Worm (Caenorhabditis elegans) whole organism, late embryonic: ENCODE measurements around the gene F47B10.8.

ENCODE experiments used
- C38D4.7 ChIP-seq: fragments of 200-800 bp; sonication (Bioruptor generic); optimal IDR thresholded peaks from 2 replicates; lab custom pipeline; 2018; ENCODE audit warnings: mild to moderate bottlenecking, missing genetic modification characterization, moderate library complexity, missing compliant biosample characterization
- F13H6.1 ChIP-seq: sonication (generic microtip); optimal IDR thresholded peaks from 2 replicates; lab custom pipeline; 2016; ENCODE audit warnings: missing genetic modification characterization, missing compliant biosample characterization
- T23F11.4 ChIP-seq: fragments of 200-800 bp; sonication (Bioruptor generic); optimal IDR thresholded peaks from 2 replicates; lab custom pipeline; 2018; ENCODE audit warnings: mild to moderate bottlenecking, missing genetic modification characterization, missing compliant biosample characterization
- Y22D7AL.16 ChIP-seq: sonication (generic microtip); optimal IDR thresholded peaks from 2 replicates; lab custom pipeline; 2016; ENCODE audit warnings: missing genetic modification characterization, missing compliant biosample characterization
- ahr-1 ChIP-seq: sonication (generic microtip); optimal IDR thresholded peaks from 2 replicates; lab custom pipeline; 2016; ENCODE audit warnings: missing genetic modification characterization, missing compliant biosample characterization
- ama-1 ChIP-seq: fragments of 150-350 bp; optimal IDR thresholded peaks from 2 replicates; lab custom pipeline; 2014
- ceh-14 ChIP-seq: sonication (generic microtip); optimal IDR thresholded peaks from 2 replicates; lab custom pipeline; 2016; ENCODE audit warnings: missing genotype, missing genetic modification characterization, missing compliant biosample characterization
- ceh-19 ChIP-seq: fragments of 200-800 bp; sonication (Bioruptor generic); optimal IDR thresholded peaks from 2 replicates; lab custom pipeline; 2018; ENCODE audit warnings: mild to moderate bottlenecking, missing genetic modification characterization, missing compliant biosample characterization
- ceh-24 ChIP-seq: sonication (generic microtip); optimal IDR thresholded peaks from 2 replicates; lab custom pipeline; 2016; ENCODE audit warnings: mild to moderate bottlenecking, missing genetic modification characterization, missing compliant biosample characterization
- ceh-30 ChIP-seq: fragments of 150-350 bp; optimal IDR thresholded peaks from 2 replicates; lab custom pipeline; 2014; ENCODE audit warnings: missing biosample characterization, missing genetic modification characterization
- ceh-31 ChIP-seq: sonication (generic microtip); optimal IDR thresholded peaks from 2 replicates; lab custom pipeline; 2016; ENCODE audit warnings: missing genetic modification characterization, missing compliant biosample characterization
- ceh-34 ChIP-seq: sonication (generic microtip); optimal IDR thresholded peaks from 2 replicates; lab custom pipeline; 2016; ENCODE audit warnings: mild to moderate bottlenecking, missing genetic modification characterization, missing compliant biosample characterization
- ceh-48 ChIP-seq: sonication (generic microtip); optimal IDR thresholded peaks from 2 replicates; lab custom pipeline; 2016; ENCODE audit warnings: missing genetic modification characterization, inconsistent platforms, missing compliant biosample characterization
- ceh-6 ChIP-seq: fragments of 200-800 bp; sonication (Bioruptor generic); optimal IDR thresholded peaks from 2 replicates; lab custom pipeline; 2018; ENCODE audit warnings: mild to moderate bottlenecking, missing genetic modification characterization, missing compliant biosample characterization
- dve-1 ChIP-seq: sonication (generic microtip); optimal IDR thresholded peaks from 2 replicates; lab custom pipeline; 2017; ENCODE audit warnings: antibody characterized with exemption, mild to moderate bottlenecking, missing genetic modification characterization, missing compliant biosample characterization
- elt-2 ChIP-seq: sonication (generic microtip); optimal IDR thresholded peaks from 2 replicates; lab custom pipeline; 2016; ENCODE audit warnings: missing genetic modification reagents, missing genetic modification characterization, missing compliant biosample characterization
- fax-1 ChIP-seq: sonication (generic microtip); optimal IDR thresholded peaks from 2 replicates; lab custom pipeline; 2016; ENCODE audit warnings: missing genotype, missing genetic modification characterization, missing compliant biosample characterization
- fkh-10 ChIP-seq: fragments of 150-350 bp; optimal IDR thresholded peaks from 2 replicates; lab custom pipeline; 2014; ENCODE audit warnings: missing biosample characterization, missing genetic modification reagents, missing genetic modification characterization
- hlh-13 ChIP-seq: fragments of 200-800 bp; sonication (Bioruptor generic); optimal IDR thresholded peaks from 2 replicates; lab custom pipeline; 2018; ENCODE audit warnings: mild to moderate bottlenecking, missing genetic modification characterization, missing compliant biosample characterization
- madf-2 ChIP-seq: sonication (generic microtip); optimal IDR thresholded peaks from 2 replicates; lab custom pipeline; 2017; ENCODE audit warnings: missing genetic modification characterization, missing compliant biosample characterization
- nhr-11 ChIP-seq: fragments of 150-350 bp; optimal IDR thresholded peaks from 2 replicates; lab custom pipeline; 2014; ENCODE audit warnings: missing biosample characterization, missing genetic modification characterization
- npax-4 ChIP-seq: sonication (generic microtip); optimal IDR thresholded peaks from 2 replicates; lab custom pipeline; 2016; ENCODE audit warnings: missing genetic modification characterization, missing compliant biosample characterization
- pax-1 ChIP-seq: fragments of 150-350 bp; optimal IDR thresholded peaks from 2 replicates; lab custom pipeline; 2014; ENCODE audit warnings: missing biosample characterization, missing genetic modification characterization
- ref-2 ChIP-seq: sonication (generic microtip); optimal IDR thresholded peaks from 2 replicates; lab custom pipeline; 2016; ENCODE audit warnings: missing genetic modification characterization, missing compliant biosample characterization
- sdc-2 ChIP-seq: sonication (generic microtip); optimal IDR thresholded peaks from 2 replicates; lab custom pipeline; 2016; ENCODE audit warnings: missing genotype, missing genetic modification characterization, missing compliant biosample characterization
- syd-9 ChIP-seq: sonication (generic microtip); optimal IDR thresholded peaks from 2 replicates; lab custom pipeline; 2016; ENCODE audit warnings: mild to moderate bottlenecking, missing genetic modification characterization, moderate library complexity, missing compliant biosample characterization
- tbx-2 ChIP-seq: sonication (generic microtip); optimal IDR thresholded peaks from 2 replicates; lab custom pipeline; 2016; ENCODE audit warnings: missing genetic modification characterization, missing compliant biosample characterization
- ttx-3 ChIP-seq: sonication (generic microtip); optimal IDR thresholded peaks from 2 replicates; lab custom pipeline; 2016; ENCODE audit warnings: missing genetic modification reagents, missing genetic modification characterization, missing compliant biosample characterization
- unc-42 ChIP-seq: sonication (generic microtip); optimal IDR thresholded peaks from 2 replicates; lab custom pipeline; 2016; ENCODE audit warnings: missing genotype, missing genetic modification characterization, missing compliant biosample characterization
- unc-55 ChIP-seq: sonication (generic microtip); optimal IDR thresholded peaks from 2 replicates; lab custom pipeline; 2017; ENCODE audit warnings: missing biosample characterization, missing genetic modification reagents, missing genetic modification characterization
- ztf-16 ChIP-seq: sonication (generic microtip); optimal IDR thresholded peaks from 2 replicates; lab custom pipeline; 2017; ENCODE audit warnings: missing genetic modification characterization, missing compliant biosample characterization

F47B10.8 gene

DNA sequence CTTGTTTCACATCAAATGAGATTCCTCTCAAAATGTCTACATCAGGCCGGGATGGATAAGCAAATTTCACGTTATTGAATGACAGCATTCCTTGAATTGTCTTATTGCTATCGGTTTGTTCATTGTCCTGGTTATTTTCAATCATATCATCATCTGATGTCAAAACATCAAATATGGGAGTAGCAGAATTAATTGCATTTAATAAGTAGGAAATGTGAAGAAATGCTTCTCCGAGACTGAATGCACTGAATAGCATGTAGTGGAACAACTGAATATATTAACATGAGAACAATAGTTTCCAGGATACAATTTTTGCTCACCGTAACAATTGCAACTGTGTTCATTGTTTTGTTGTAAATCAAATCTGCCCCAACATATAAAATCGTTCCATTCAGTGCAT is 48.0 kb downstream of the F47B10.8 start:
- TF ChIP-seq ceh-48 (tag; lab: Kevin White, UChicago) (no peak), sdc-2 (tag; lab: Kevin White, UChicago) (no peak), ceh-31 (no peak), unc-55 (GFP tag; lab: Kevin White, UChicago) (no peak), ref-2 (no peak), ceh-19 (no peak), npax-4 (tag; lab: Kevin White, UChicago) (no peak), syd-9 (tag; lab: Kevin White, UChicago) (no peak), Y22D7AL.16 (tag; lab: Kevin White, UChicago) (no peak), madf-2 (tag; lab: Kevin White, UChicago) (no peak), T23F11.4 (GFP tag; lab: Kevin White, UChicago) (no peak), hlh-13 (GFP tag; lab: Kevin White, UChicago) (no peak), ztf-16 (tag; lab: Kevin White, UChicago) (no peak), ceh-24 (tag; lab: Kevin White, UChicago) (no peak), ceh-30 (tag; lab: Kevin White, UChicago) (no peak), fax-1 (tag; lab: Kevin White, UChicago) (no peak), C38D4.7 (GFP tag; lab: Kevin White, UChicago) (no peak), pax-1 (tag; lab: Kevin White, UChicago) (no peak), ceh-6 (GFP tag; lab: Kevin White, UChicago) (no peak)

DNA sequence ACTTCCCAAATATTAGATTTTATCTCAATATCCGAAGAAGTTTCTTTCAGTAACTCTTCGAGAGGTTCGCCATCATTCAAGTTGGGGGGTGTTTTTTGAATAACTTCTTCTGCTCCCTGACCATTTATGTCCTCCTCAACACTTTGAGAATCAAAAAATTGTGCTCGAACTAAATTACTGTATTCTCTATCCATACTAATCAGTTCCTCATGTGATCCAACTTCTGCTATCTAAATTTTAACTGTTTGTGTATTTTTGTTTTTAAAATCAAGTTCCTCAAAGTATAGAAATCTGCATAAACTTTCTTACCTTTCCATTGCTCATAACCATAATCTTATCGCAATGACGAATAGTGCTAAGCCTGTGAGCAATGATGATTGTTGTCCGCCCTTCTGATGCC is 48.9 kb downstream of the F47B10.8 start:
- TF ChIP-seq ama-1 (lab: Kevin White, UChicago) (no peak), ceh-48 (tag; lab: Kevin White, UChicago) (no peak), ceh-19 (no peak), elt-2 (tag; lab: Kevin White, UChicago) (no peak), ttx-3 (no peak), unc-55 (GFP tag; lab: Kevin White, UChicago) (no peak), ztf-16 (tag; lab: Kevin White, UChicago) (no peak), ceh-34 (no peak), hlh-13 (GFP tag; lab: Kevin White, UChicago) (no peak), tbx-2 (no peak)

DNA sequence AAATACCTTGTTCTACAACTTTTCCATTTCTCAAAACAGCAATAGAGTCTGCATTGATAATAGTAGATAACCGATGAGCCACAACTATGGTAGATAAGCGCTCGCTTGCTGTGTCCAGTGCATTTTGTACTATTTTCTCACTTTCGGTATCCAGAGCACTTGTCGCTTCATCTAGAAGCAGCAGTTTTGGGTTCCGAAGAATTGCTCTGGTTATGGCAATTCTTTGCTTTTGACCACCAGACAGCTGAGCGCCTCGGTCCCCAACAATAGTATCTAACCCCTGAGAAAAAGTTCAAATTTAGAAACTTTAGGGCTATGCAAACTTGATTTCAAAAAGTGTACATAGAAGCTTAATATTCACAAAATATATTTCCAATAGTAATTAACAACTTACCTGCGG is 51.0 kb downstream of the F47B10.8 start:
- TF ChIP-seq nhr-11 (tag; lab: Kevin White, UChicago) (no peak), syd-9 (tag; lab: Kevin White, UChicago) (no peak), F13H6.1 (tag; lab: Kevin White, UChicago) (no peak), ahr-1 (tag; lab: Kevin White, UChicago) (peak; percentile 13)

DNA sequence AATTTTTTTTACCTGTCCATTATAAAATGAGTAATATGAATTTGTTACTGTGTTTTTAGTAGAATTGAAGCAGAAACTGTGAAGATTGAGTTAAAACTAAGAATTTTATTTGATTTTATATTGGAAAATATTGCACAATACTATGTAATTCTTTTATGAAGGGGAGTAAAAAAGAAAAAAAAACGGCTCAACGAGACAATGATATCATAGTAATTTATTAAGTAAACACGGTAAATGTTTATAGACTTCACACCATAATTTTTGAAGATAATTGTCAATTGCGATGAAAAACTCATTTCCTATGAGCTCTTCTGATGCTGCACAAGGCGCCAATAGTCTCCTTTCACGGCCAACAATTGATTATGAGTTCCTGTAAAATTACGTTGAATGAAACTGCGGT is 51.4 kb downstream of the F47B10.8 start, which contains the start of gene pgp-5:
TSS of gene pgp-5 (minus strand) at position 87 of the 400 bp plus-strand sequence.
- no peak for TF ChIP-seq unc-42 (tag; lab: Kevin White, UChicago)
- TF ChIP-seq ceh-14 (tag; lab: Kevin White, UChicago), result no peak
- TF ChIP-seq fkh-10 (GFP tag; lab: Kevin White, UChicago), result no peak
- TF ChIP-seq dve-1 (tag; lab: Kevin White, UChicago), result no peak
